Worm (Caenorhabditis elegans): ENCODE results near the gene F08D12.15.

Gene F08D12.15

DNA sequence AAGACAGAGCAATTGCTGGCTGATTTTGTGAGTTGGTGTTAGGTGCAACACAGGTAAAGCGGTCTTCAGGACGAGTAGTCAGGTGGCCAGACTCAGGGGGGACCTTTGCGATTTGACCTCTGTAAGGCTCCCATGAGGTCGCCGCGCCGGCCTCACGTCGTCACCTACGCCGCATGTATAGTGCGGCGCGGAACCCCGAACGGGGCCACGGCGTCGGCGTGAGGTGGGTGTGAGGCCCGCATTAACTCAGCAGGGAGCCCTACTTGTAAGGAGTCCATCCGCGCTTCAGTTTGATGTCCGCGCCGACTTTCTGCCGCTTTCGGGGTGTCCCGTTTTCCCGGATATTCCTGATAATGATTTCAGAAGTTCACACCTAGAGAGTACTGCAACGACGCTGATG, 11.8 kb upstream of the F08D12.15 start:
- TF ChIP-seq unc-86 (tag; optimal IDR thresholded peaks at IDR 0.05) (no peak), F16B12.6 (tag; optimal IDR thresholded peaks at IDR 0.05) (no peak), hlh-17 (GFP tag; optimal IDR thresholded peaks at IDR 0.05; ENCODE audit: borderline replicate concordance) (no peak), nhr-85 (tag) (no peak), tbx-2 (tag; optimal IDR thresholded peaks at IDR 0.05) (no peak), unc-30 (tag; optimal IDR thresholded peaks at IDR 0.05) (no peak), ama-1 (optimal IDR thresholded peaks at IDR 0.05) (no peak), dpl-1 (GFP tag; optimal IDR thresholded peaks at IDR 0.05) (no peak), sox-4 (tag; optimal IDR thresholded peaks at IDR 0.05) (no peak), lin-14 (GFP tag; optimal IDR thresholded peaks at IDR 0.05) (no peak), lin-39 (tag; optimal IDR thresholded peaks at IDR 0.05) (no peak), zip-4 (GFP tag; optimal IDR thresholded peaks at IDR 0.05) (no peak), nhr-71 (tag; optimal IDR thresholded peaks at IDR 0.05) (no peak), mep-1 (tag; optimal IDR thresholded peaks at IDR 0.05) (no peak), C34B4.2 (tag; optimal IDR thresholded peaks at IDR 0.05) (no peak), ceh-90 (tag; optimal IDR thresholded peaks at IDR 0.05) (no peak), rnt-1 (tag; optimal IDR thresholded peaks at IDR 0.05) (no peak), nhr-47 (tag; optimal IDR thresholded peaks at IDR 0.05) (no peak)

DNA sequence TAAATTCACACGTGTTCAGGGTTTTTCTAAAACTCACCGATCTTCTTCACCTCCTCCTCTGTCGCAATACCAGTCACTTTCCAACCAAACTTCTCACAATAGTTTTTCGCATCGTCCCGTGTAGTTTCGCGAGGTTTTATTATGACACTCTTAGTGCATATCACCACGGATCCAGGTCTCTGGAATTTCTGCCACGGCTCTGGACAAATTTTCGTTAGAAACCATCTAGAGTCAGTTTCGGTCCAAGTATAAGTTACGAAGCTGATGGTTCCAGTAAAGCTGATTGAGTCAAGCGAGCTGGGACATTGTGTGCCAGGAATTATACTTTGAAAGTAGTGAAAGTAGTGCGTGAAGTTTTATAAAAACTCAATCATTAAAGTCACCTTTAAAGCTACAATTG, 10.1 kb upstream of the F08D12.15 start:
- TF ChIP-seq hlh-17 (GFP tag; optimal IDR thresholded peaks at IDR 0.05; ENCODE audit: borderline replicate concordance) (no peak), unc-98 (GFP tag; IDR thresholded peaks at IDR 0.05) (no peak), aly-2 (tag; optimal IDR thresholded peaks at IDR 0.05) (no peak), hpl-2 (GFP tag; optimal IDR thresholded peaks at IDR 0.05) (no peak)

DNA sequence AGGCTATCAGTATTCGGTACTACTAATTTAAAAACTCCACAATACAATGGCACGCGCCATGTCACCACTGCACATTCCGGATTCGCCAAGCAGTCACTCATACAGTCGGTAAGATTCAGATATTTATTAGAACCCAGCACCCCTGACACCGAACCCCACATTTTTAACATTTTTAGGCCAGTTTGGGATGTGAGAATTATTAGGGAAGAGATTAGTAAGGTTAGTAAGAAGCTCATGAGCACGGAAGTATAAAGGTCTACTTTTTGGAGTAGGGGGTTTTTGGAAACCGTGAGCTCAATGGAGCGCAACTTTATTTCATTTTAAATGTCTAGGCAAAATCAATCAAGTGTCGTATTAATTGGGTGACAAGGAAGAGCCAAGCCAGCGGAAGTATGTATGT, 8.5 kb upstream of the F08D12.15 start, which contains the start of gene F29A7.8:
F29A7.8 (minus strand) TSS at position 101 of the 400 bp plus-strand sequence.
- TF ChIP-seq sup-37 (GFP tag; optimal IDR thresholded peaks at IDR 0.05) (no peak), efl-1 (optimal IDR thresholded peaks at IDR 0.05) (no peak), efl-1 (GFP tag; optimal IDR thresholded peaks at IDR 0.05 in 1 of 2) (peak in 1 of 2 experiments; percentile 22)

DNA sequence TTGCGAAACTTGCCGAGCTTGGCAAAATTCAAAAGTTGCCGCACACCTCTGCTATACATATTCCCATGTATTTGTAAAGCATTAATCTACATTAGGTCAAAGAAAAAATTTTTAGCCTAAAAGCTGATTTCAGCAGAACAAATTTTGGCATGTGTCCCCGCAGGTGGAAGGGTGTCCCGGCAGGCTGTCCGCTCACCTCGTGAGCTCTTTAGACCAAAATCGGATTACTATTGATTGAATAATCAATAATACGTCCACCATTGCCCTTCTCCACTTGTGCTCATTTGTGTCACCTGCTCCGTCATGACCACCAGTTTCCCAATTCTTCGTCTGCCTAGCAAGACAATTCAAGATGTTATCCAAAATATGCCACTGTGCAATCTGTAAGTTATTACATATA, 8.0 kb upstream of the F08D12.15 start, which contains the start of gene fbxb-107:
fbxb-107 (plus strand) TSS at position 297 of the 400 bp plus-strand sequence.
- no peak for TF ChIP-seq tlp-1 (tag; optimal IDR thresholded peaks at IDR 0.05)
- TF ChIP-seq unc-130 (tag; optimal IDR thresholded peaks at IDR 0.05): no peak
- TF ChIP-seq ces-1 (GFP tag; optimal IDR thresholded peaks at IDR 0.05): no peak
- no peak for TF ChIP-seq efl-1 (optimal IDR thresholded peaks at IDR 0.05)
- TF ChIP-seq efl-1 (GFP tag; optimal IDR thresholded peaks at IDR 0.05 in 1 of 2): no peak
- TF ChIP-seq nhr-90 (tag; optimal IDR thresholded peaks at IDR 0.05; ENCODE audit: poor library complexity): no peak
- TF ChIP-seq C34B4.2 (tag; optimal IDR thresholded peaks at IDR 0.05): no peak

ce11 chrII:2762108-2762507, 4.3 kb upstream of the F08D12.15 start, which contains the start of gene fbxb-106:
Gene fbxb-106 (plus strand): TSS chrII:2762408.
- TF ChIP-seq isw-1 (GFP tag; IDR thresholded peaks at IDR 0.05) (no peak), C04F5.9 (tag; optimal IDR thresholded peaks at IDR 0.05) (no peak), nhr-20 (tag; optimal IDR thresholded peaks at IDR 0.05) (no peak), ets-5 (GFP tag; IDR thresholded peaks at IDR 0.05) (no peak)

DNA sequence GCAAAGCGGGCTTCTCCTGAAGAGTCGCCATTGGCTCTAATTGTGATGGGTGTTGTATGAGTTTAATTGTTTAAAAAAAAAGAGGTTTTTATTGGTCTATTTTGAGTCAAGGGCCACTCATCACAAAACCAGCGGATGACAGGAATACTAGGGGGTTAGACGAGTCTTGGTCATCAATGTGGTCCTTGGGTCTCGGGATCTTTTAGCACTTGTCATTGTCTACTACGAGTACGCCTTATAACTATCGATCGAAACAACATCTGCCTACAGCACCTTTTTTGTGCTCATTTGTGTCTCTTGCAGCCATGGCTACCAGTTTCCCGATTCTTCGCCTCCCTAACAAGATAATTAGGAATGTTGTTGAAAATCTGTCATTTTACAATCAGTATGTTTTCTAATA, 1.8 kb upstream of the F08D12.15 start, which contains the start of gene fbxb-108:
fbxb-108 (plus strand) TSS at position 301 of the 400 bp plus-strand sequence.
- TF ChIP-seq nhr-20 (tag; optimal IDR thresholded peaks at IDR 0.05) (no peak), sup-37 (GFP tag; optimal IDR thresholded peaks at IDR 0.05) (no peak), ceh-82 (tag; optimal IDR thresholded peaks at IDR 0.05) (no peak)
